Fruit fly (Drosophila melanogaster) Kc167 (cell line): ENCODE results near the gene CG12081.

Experiments
- Myc ChIP-seq: fragments of >200 bp; optimal IDR thresholded peaks from 2 replicates; lab custom pipeline; 2017; ENCODE audit warnings: missing external identifiers
- Sin3A ChIP-seq: fragments of >200 bp; optimal IDR thresholded peaks from 2 replicates; lab custom pipeline; 2018; ENCODE audit warnings: missing external identifiers
- h ChIP-seq: fragments of >200 bp; optimal IDR thresholded peaks from 3 replicates; lab custom pipeline; 2018; ENCODE audit warnings: missing external identifiers
- insv ChIP-seq: fragments of >200 bp; optimal IDR thresholded peaks from 3 replicates; lab custom pipeline; 2018; ENCODE audit warnings: missing external identifiers
- psq ChIP-seq: fragments of >200 bp; optimal IDR thresholded peaks from 2 replicates; lab custom pipeline; 2017; ENCODE audit warnings: missing external identifiers
- ttk ChIP-seq: sonication (Bioruptor generic); optimal IDR thresholded peaks from 2 replicates; lab custom pipeline; 2017; ENCODE audit warnings: missing external identifiers

CG12081 gene

dm6 chrX:8571936-8572335 is 16.7 kb upstream of the CG12081 start:
- no peak for TF ChIP-seq ttk (lab: Kevin White, UChicago)
- no peak for TF ChIP-seq Sin3A

- TF ChIP-seq insv (lab: Kevin White, UChicago) (no peak), ttk (lab: Kevin White, UChicago) (no peak), psq (lab: Kevin White, UChicago) (no peak), Sin3A (no peak)
Measured at dm6 chrX:8572939-8573594, 15.5 kb upstream of the CG12081 start, which contains the start of gene spirit. Gene spirit (minus strand): TSS chrX:8573593.

dm6 chrX:8573744-8574484 is 14.7 kb upstream of the CG12081 start, which contains the start of gene CG12065:
Gene CG12065 (plus strand): TSS chrX:8574306.
- TF ChIP-seq psq (lab: Kevin White, UChicago) (no peak), Sin3A (no peak), ttk (lab: Kevin White, UChicago) (no peak), h (lab: Kevin White, UChicago) (no peak), insv (lab: Kevin White, UChicago) (no peak), Myc (lab: Kevin White, UChicago) (no peak)

- TF ChIP-seq Sin3A, result no peak
- no peak for TF ChIP-seq h (lab: Kevin White, UChicago)
- TF ChIP-seq psq (lab: Kevin White, UChicago), result no peak
- TF ChIP-seq Myc (lab: Kevin White, UChicago), result no peak
- no peak for TF ChIP-seq insv (lab: Kevin White, UChicago)
Measured at dm6 chrX:8574672-8575350, 13.8 kb upstream of the CG12081 start.

dm6 chrX:8576675-8577074 is 11.9 kb upstream of the CG12081 start:
- TF ChIP-seq psq (lab: Kevin White, UChicago), result no peak
- TF ChIP-seq insv (lab: Kevin White, UChicago), result no peak
- no peak for TF ChIP-seq ttk (lab: Kevin White, UChicago)
- no peak for TF ChIP-seq h (lab: Kevin White, UChicago)
- no peak for TF ChIP-seq Sin3A
- TF ChIP-seq Myc (lab: Kevin White, UChicago), result no peak

- TF ChIP-seq insv (lab: Kevin White, UChicago), result no peak
- TF ChIP-seq h (lab: Kevin White, UChicago), result no peak
- TF ChIP-seq ttk (lab: Kevin White, UChicago), result no peak
- no peak for TF ChIP-seq psq (lab: Kevin White, UChicago)
- no peak for TF ChIP-seq Myc (lab: Kevin White, UChicago)
- no peak for TF ChIP-seq Sin3A
Measured at dm6 chrX:8579097-8579496, 9.5 kb upstream of the CG12081 start.

dm6 chrX:8579875-8580274 is 8.7 kb upstream of the CG12081 start:
- TF ChIP-seq h (lab: Kevin White, UChicago) (no peak), ttk (lab: Kevin White, UChicago) (no peak), insv (lab: Kevin White, UChicago) (no peak), Sin3A (no peak), Myc (lab: Kevin White, UChicago) (no peak), psq (lab: Kevin White, UChicago) (no peak)

dm6 chrX:8580794-8581193 is 7.8 kb upstream of the CG12081 start:
- no peak for TF ChIP-seq h (lab: Kevin White, UChicago)
- no peak for TF ChIP-seq insv (lab: Kevin White, UChicago)
- TF ChIP-seq Myc (lab: Kevin White, UChicago), result no peak
- no peak for TF ChIP-seq psq (lab: Kevin White, UChicago)
- TF ChIP-seq ttk (lab: Kevin White, UChicago), result no peak
- no peak for TF ChIP-seq Sin3A

dm6 chrX:8583159-8583558 is 5.5 kb upstream of the CG12081 start:
- TF ChIP-seq psq (lab: Kevin White, UChicago), result no peak
- TF ChIP-seq ttk (lab: Kevin White, UChicago), result no peak
- TF ChIP-seq h (lab: Kevin White, UChicago), result no peak
- no peak for TF ChIP-seq insv (lab: Kevin White, UChicago)
- TF ChIP-seq Myc (lab: Kevin White, UChicago), result no peak
- TF ChIP-seq Sin3A, result no peak

- TF ChIP-seq Sin3A, result no peak
- TF ChIP-seq Myc (lab: Kevin White, UChicago), result no peak
- TF ChIP-seq ttk (lab: Kevin White, UChicago), result no peak
- TF ChIP-seq insv (lab: Kevin White, UChicago), result no peak
- TF ChIP-seq psq (lab: Kevin White, UChicago), result no peak
- TF ChIP-seq h (lab: Kevin White, UChicago), result no peak
Measured at dm6 chrX:8591685-8592127, 3.1 kb downstream of the CG12081 start, which contains the start of the genes CG12659 and Crag. Gene CG12659 (minus strand): TSS chrX:8591729. Gene Crag (plus strand): TSS chrX:8592031.

- no peak for TF ChIP-seq Myc (lab: Kevin White, UChicago)
- TF ChIP-seq psq (lab: Kevin White, UChicago), result no peak
- no peak for TF ChIP-seq ttk (lab: Kevin White, UChicago)
- TF ChIP-seq h (lab: Kevin White, UChicago), result no peak
- TF ChIP-seq insv (lab: Kevin White, UChicago), result no peak
- TF ChIP-seq Sin3A, result no peak
Measured at dm6 chrX:8592437-8593158, 4.0 kb downstream of the CG12081 start.
